Fruit fly (Drosophila melanogaster) S2 (cell line): ENCODE measurements around the gene He.

Experiments used
- CG8478 ChIP-seq: fragments of >200 bp; optimal IDR thresholded peaks from 2 replicates; lab custom pipeline; 2018
- CTCF ChIP-seq, 2 experiments: fragments of >200 bp; optimal IDR thresholded peaks; 2 replicates each; lab custom pipeline; 2018

He gene

DNA sequence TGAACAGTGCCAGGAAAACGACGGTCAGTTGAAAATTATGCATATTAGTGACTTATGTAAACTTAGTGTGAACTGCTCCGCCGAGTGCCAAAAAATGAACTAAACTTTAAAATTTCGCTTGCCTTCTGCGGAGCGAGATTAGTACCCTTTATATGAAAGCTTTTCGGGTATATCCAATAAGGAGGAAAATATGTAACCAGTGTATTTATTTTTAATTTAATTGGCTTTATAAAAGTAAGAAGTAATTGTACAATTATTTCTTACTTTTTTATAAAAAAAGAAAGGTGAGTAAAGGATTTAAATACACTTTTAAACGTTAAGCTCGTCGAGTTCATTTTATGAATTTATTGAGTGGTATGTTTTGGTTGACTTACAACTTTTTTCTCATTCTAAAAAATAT, at the start of gene He:
TSS of gene He (minus strand) at position 101 of the 400 bp plus-strand sequence.
- no peak for TF ChIP-seq CTCF (optimal IDR thresholded peaks at IDR 0.05; lab: Kevin White, UChicago)
- no peak for TF ChIP-seq CG8478 (lab: Kevin White, UChicago)

DNA sequence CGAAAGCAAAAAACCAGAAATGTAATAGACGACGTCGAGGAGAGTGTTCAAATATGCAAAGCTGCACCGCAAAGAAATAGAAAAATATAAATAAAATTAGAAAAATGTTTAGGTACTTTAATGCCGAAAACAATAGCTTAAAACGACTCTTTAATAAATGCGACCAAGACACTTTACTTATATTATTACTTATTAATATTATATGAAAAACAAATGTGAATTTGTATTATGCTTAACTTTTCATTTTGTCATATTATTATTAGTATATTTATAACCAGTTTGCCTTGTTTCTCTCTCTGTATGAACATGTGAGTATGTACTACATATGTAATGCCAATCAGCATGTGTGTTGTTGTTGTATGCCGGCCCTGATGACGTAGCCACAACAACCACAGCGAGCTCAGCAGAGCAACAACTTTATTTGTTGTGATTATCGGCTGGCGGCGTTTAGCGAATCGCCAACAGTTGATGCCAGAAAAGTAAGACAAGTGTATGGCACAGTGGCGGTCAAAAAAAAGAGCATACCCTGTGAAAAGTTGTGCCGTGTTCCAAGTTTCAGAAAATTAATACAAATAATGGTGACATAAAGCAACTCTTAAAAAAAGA, 49.5 kb upstream of the He start:
- TF ChIP-seq CTCF (optimal IDR thresholded peaks at IDR 0.05; lab: Kevin White, UChicago) (no peak), CG8478 (lab: Kevin White, UChicago) (no peak)

DNA sequence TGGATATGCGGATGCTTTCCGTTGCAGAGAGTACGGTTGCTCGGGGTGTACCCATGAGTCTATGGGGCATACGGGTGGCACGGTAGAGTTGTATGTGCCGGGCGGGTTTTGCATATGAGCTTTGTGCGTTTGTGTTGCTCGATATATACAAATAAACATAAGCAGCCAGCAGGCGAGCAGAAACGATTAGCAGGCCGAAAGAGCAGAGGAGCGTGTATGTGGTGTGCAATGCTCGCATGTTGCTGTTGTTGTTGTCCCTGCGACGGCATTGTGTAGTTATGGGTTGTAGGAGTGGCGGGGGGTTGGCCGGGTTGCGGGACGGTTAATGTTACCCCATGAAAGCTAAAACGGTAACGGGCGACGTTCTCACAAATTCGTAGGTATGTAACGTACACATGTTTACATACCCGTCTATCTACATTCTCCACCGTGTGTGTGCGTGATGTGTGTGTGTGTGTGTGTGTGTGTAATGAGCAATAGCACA, 48.9 kb upstream of the He start:
- no peak for TF ChIP-seq CTCF (optimal IDR thresholded peaks at IDR 0.05; lab: Kevin White, UChicago)
- no peak for TF ChIP-seq CG8478 (lab: Kevin White, UChicago)

DNA sequence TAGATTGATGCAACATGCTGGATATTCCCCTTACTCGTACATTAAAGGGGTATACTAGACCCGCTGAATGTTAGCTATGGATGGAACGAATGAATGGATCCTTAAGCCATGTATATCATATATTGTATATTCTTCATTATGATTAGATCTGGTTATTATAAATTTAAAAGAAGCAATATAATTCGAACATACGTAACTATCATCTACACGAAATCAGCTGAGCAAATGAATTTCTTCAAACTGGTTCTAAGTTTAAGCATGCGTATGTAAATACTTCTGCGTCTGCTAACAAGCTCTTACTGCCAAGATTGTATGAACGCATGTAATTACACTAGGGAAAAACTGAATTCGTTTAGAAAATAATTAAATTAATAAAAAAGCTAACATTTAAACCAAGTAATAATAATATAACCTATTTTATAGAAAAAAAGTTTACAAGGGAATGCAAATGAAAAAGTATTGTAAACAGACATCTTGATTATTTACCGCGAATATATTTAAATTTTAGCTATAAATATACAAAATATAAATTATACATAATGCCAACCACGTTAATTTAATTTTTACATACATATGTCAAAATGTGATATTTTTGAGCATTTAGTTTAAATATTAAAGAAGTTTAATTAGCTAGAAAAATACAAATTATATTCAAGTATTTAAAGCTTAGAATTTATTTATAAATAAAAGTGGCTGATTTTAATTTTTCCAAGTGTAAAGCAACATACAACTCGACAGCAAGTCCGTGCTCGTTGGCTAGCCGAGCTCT, 48.3 kb upstream of the He start:
- TF ChIP-seq CTCF (optimal IDR thresholded peaks at IDR 0.05; lab: Kevin White, UChicago): no peak
- TF ChIP-seq CG8478 (lab: Kevin White, UChicago): no peak

DNA sequence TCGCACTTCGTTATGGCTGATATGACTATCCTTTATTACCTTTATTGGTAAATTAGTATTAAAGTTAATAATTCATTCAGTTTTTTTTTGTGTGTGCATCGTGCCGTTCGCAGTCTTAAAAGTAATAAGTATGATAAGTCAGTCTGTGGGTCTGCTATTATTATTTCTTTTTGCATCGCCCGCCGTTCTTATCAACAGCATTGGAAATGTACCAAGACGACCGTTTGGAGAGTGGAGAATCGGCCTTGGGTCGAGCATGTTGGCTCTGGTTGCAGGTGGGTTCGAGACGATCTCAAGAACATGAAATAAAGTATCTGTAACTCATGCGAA, 47.8 kb upstream of the He start:
- TF ChIP-seq CTCF (optimal IDR thresholded peaks at IDR 0.05; lab: Kevin White, UChicago) (no peak), CG8478 (lab: Kevin White, UChicago) (peak; percentile 28)

DNA sequence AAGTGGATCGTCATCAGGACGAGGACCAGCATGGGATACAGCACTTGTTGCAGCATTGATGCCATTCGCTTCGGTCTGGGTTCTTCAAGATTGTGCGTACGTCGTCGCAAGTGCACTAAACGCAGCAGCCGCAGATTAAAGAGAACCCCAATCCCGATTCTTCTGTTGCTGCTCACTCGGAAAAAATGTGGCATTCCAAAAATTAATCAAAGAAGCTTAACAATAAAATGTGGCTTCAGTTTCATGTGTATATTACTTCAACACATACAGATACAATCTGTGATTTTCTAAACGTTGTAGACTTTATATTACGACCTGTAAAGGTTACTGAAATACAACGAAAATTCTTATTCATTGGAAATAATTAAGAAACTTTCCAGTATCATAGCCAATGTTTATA, 47.4 kb upstream of the He start, which contains the start of gene NimC3:
TSS of gene NimC3 (minus strand) at position 101 of the 400 bp plus-strand sequence.
- no peak for TF ChIP-seq CTCF (optimal IDR thresholded peaks at IDR 0.05; lab: Kevin White, UChicago)
- TF ChIP-seq CG8478 (lab: Kevin White, UChicago): no peak

DNA sequence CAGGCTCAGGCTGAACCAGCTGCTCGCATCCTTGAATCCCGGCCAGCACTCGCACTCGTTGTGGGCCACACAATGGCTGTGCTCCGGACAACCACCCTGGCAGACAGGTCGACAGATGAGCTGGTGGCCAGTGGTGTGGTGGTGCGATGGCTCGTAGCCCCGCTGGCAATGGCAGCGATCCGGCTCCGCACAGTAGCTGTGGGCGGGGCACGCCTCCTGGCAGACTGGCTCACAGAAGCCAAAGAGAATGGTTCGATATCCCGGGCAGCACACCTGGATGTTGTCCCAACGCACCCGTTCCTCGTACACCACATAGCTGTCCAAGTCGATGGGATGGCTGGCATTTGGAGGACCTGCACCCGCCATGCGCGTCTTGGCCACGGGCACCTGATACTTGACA, 46.9 kb upstream of the He start:
- TF ChIP-seq CG8478 (lab: Kevin White, UChicago) (no peak), CTCF (optimal IDR thresholded peaks at IDR 0.05; lab: Kevin White, UChicago) (no peak)

DNA sequence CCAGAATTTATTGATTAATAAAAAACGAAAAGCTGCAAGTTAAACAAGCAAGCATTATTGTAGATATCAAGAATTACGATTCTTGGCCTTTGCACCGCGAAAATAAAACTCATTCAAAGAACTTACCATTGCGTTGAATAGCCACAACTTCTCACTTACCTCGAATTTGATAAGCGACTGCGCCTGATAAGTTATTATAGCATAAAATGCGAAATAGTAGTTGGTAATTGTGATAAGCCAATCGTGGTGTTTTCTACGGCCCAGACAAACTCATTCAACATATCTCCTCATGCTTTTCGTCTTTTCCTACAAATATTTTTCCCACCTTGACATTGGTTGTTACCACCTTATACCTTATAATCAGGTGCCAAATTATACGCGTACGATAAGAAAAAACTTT, 42.4 kb upstream of the He start:
- no peak for TF ChIP-seq CG8478 (lab: Kevin White, UChicago)
- TF ChIP-seq CTCF (optimal IDR thresholded peaks at IDR 0.05; lab: Kevin White, UChicago): no peak

DNA sequence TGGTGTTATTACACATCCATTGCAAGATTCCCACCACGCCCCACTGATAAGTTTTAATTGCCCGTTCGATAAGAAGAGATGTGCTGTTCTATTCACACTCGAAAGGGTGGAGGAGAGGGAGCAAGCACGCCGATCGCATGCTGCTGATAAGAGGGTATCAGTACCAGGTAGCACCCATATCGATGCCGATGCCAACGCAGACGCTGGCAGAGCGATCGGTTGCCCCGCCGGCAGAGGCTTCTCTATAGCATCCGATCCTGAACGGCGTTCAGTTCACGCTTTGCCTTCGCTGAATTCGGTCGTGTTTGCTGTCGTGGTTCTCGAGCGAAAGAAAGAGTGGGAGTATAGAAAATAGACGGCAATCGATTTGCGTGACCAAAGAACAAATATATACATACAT, 40.7 kb upstream of the He start:
- TF ChIP-seq CG8478 (lab: Kevin White, UChicago): no peak
- no peak for TF ChIP-seq CTCF (optimal IDR thresholded peaks at IDR 0.05; lab: Kevin White, UChicago)

DNA sequence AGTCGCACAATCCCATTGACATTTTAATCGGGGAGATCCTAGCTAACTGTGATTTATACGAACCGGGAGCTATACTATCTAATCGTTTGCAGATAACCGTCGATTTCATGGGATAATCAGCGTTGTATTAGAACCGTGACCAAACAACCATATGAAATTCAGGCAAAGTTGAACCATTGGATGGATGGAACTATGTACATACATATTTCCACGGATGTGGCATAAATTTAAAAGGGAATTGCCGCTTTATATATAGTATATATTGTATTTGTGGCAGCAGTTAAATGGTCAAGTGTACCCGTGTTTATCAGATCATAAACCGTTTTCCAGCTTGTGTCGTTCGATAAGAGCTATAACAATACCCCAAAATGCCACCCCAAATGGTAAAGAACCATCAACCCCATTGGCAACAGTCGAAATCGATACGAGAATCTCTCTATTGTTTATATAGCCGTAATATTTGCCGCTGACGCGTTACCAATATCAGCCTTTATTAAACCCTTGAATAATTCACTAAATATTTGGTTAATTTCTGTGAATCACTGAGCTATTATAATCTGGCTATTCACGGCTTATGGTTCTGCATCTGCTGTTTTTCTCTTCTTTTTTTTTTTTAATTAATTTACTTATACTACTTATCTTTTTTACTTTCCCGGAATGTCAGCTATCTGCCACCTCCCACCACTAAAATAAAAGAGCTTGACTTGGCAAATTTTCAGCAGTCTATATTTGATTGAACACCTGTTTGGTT, 39.7 kb upstream of the He start, which contains the start of gene bgm:
TSS of gene bgm (plus strand) at position 701 of the 751 bp plus-strand sequence.
- TF ChIP-seq CTCF (optimal IDR thresholded peaks at IDR 0.05; lab: Kevin White, UChicago) (no peak), CG8478 (lab: Kevin White, UChicago) (no peak)

DNA sequence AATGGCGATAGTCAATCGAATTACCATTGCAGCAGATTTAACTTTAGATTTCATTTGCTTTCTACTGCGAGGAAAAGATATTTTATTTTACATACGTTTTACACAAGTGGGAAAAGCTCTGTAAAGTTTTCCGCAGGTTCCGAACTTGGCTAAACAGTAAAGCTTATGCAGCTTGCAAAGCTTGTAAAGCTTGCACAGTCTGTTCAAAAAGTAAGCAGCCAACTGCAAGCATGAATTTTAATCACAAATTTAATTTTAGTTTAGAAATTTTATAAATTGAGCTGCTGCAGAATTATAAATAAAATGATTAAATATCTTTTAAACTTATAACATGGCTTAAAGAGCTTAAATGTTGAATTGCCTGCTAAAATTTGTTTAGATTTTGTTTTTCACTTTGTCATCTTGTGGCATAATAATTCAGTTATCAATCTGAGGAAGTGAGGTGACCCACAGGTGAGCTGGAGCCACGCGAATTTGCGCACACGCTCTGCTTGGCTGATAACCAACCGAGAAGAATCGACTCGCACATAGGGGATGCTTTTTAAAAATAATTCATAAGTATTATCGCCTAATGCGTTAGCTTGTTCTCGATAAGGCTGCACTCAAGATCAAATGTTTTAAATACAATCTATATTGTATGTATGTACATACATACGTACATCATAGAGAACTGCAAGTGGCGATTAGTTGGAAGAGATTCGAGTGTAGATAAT, 39.0 kb upstream of the He start:
- TF ChIP-seq CG8478 (lab: Kevin White, UChicago) (no peak), CTCF (optimal IDR thresholded peaks at IDR 0.05; lab: Kevin White, UChicago) (no peak)

DNA sequence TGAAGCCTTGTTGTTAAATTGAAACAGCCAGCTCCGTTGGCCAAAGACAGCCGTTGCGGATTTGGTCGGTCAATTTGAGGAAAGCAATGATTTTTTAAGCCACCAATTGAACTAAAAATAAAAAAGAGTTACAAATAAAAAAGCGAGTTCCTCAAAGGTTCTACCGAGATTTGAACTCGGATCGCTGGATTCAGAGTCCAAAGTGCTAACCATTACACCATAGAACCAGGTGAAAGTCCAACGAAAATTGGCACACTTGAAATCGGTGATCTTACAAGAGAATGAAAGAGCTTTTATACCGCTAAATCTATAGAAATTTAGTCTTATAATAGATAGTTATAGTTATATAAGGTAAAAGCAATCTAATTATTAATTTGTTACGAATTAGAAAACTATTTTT, 37.7 kb upstream of the He start:
- TF ChIP-seq CTCF (optimal IDR thresholded peaks at IDR 0.05; lab: Kevin White, UChicago) (no peak), CG8478 (lab: Kevin White, UChicago) (no peak)

DNA sequence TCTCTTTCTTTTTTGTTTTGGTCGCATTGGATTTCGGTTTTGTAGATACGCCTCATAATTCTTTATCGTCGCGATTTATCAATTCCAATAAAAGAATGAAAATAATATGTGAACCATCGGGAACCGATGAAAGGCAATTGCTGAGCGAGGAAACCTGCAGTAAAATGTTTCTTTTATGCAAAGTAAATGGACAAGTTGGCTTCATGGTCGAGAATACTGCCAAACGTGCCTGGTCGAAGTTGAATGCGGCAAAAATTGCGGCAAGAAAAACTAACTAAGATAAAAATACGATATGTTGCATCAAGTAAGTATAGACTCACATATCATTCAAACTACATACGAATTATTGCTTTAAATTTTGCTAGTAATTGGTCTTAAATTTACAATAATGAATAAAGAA, 35.1 kb upstream of the He start, which contains the start of gene CG42692:
TSS of gene CG42692 (plus strand) at position 301 of the 400 bp plus-strand sequence.
- TF ChIP-seq CG8478 (lab: Kevin White, UChicago) (no peak), CTCF (optimal IDR thresholded peaks at IDR 0.05; lab: Kevin White, UChicago) (no peak)

DNA sequence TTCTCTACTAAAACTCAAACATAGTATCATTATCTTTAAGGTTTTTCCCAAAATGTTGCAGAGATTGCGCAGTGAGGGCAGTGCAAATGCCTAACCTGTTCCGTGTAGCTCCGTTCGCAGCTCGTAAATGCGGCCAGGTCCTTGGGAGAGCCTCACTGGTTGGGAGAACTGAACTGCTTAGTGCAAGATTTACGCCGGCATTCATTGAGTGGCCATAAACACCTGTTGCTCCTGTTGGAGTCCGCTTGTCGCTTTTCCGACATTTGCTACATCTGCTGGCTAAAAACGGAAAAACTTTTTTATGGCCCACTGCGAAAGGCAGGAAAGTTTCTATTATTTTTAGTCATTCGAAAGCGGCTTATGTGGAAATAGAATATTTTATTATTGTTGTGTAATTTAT, 29.1 kb upstream of the He start:
- TF ChIP-seq CTCF (optimal IDR thresholded peaks at IDR 0.05; lab: Kevin White, UChicago) (no peak), CG8478 (lab: Kevin White, UChicago) (no peak)
